Worm (Caenorhabditis elegans) whole organism, dauer: ENCODE results near the gene lin-40.

Experiments
- unc-62 ChIP-seq: sonication (generic microtip); optimal IDR thresholded peaks from 2 replicates; lab custom pipeline; 2017; ENCODE audit warnings: missing biosample characterization, missing genetic modification reagents, missing genetic modification characterization

lin-40 gene

ce11 chrV:3698497-3698896, 6.3 kb upstream of the lin-40 start:
- no peak for TF ChIP-seq unc-62 (GFP tag; lab: Kevin White, UChicago)

ce11 chrV:3702998-3703397, 1.8 kb upstream of the lin-40 start:
- no peak for TF ChIP-seq unc-62 (GFP tag; lab: Kevin White, UChicago)

ce11 chrV:3703888-3704287, 900 bp upstream of the lin-40 start:
- TF ChIP-seq unc-62 (GFP tag; lab: Kevin White, UChicago), result no peak

ce11 chrV:3706167-3706566, 1.4 kb downstream of the lin-40 start:
- no peak for TF ChIP-seq unc-62 (GFP tag; lab: Kevin White, UChicago)

ce11 chrV:3706893-3707292, 2.1 kb downstream of the lin-40 start:
- no peak for TF ChIP-seq unc-62 (GFP tag; lab: Kevin White, UChicago)

- TF ChIP-seq unc-62 (GFP tag; lab: Kevin White, UChicago), result no peak
Observed at ce11 chrV:3711544-3711943, 6.8 kb downstream of the lin-40 start.

- TF ChIP-seq unc-62 (GFP tag; lab: Kevin White, UChicago), result no peak
Observed at ce11 chrV:3712192-3712591, 7.4 kb downstream of the lin-40 start.

ce11 chrV:3712955-3713354, 8.2 kb downstream of the lin-40 start:
- no peak for TF ChIP-seq unc-62 (GFP tag; lab: Kevin White, UChicago)

- no peak for TF ChIP-seq unc-62 (GFP tag; lab: Kevin White, UChicago)
Observed at ce11 chrV:3714750-3715149, 10.0 kb downstream of the lin-40 start.

ce11 chrV:3715488-3716019, 10.8 kb downstream of the lin-40 start, which contains the start of gene nrsn-1:
TSS of gene nrsn-1 (minus strand) at chrV:3715969.
- no peak for TF ChIP-seq unc-62 (GFP tag; lab: Kevin White, UChicago)

- no peak for TF ChIP-seq unc-62 (GFP tag; lab: Kevin White, UChicago)
Observed at ce11 chrV:3716279-3716887, 11.6 kb downstream of the lin-40 start.

- no peak for TF ChIP-seq unc-62 (GFP tag; lab: Kevin White, UChicago)
Observed at ce11 chrV:3717751-3718150, 13.0 kb downstream of the lin-40 start.

- TF ChIP-seq unc-62 (GFP tag; lab: Kevin White, UChicago), result no peak
Observed at ce11 chrV:3718507-3718906, 13.7 kb downstream of the lin-40 start.

ce11 chrV:3724772-3725171, 20.0 kb downstream of the lin-40 start, which contains the start of gene str-30:
TSS of gene str-30 (plus strand) at chrV:3725072.
- TF ChIP-seq unc-62 (GFP tag; lab: Kevin White, UChicago), result no peak

ce11 chrV:3738409-3738808, 33.6 kb downstream of the lin-40 start:
- TF ChIP-seq unc-62 (GFP tag; lab: Kevin White, UChicago), result no peak

ce11 chrV:3739302-3739701, 34.5 kb downstream of the lin-40 start, which contains the start of gene hpo-36:
TSS of gene hpo-36 (minus strand) at chrV:3739402.
- TF ChIP-seq unc-62 (GFP tag; lab: Kevin White, UChicago), result no peak

- no peak for TF ChIP-seq unc-62 (GFP tag; lab: Kevin White, UChicago)
Observed at ce11 chrV:3743172-3743626, 38.4 kb downstream of the lin-40 start, which contains the start of gene mtm-9. TSS of gene mtm-9 (plus strand) at chrV:3743576.
